Worm (Caenorhabditis elegans): ENCODE measurements around the gene F19G12.8.
A peak's percentile ranks its signal among the peaks of the same experiment; 100 is the strongest.

The F19G12.8 gene

DNA sequence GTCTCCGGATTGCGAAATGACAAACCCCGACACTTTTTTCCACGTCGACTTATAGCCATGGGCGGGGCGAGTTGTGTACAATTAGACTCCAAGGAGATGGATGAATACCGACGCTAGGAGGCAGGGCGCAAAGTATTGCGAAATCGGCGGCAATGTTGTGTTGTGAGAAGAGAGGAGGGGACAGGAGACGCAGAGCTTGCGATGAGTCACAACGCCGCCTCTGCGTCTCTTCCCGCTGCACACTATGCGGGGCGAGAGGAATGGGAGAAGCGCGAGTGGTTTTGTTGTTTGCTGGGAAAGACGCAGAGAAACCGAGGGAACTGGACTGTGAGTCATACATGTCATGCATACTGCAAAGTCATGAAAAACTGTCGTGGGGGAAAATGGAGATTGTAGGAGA lies 37.3 kb downstream of the F19G12.8 start (continued):
- TF ChIP-seq ets-4 (tag; optimal IDR thresholded peaks at IDR 0.05) (peak; percentile 67), pha-2 (tag; optimal IDR thresholded peaks at IDR 0.05) (peak; percentile 17), pag-3 (tag; optimal IDR thresholded peaks at IDR 0.05; ENCODE audit: borderline replicate concordance) (no peak), nhr-232 (tag; optimal IDR thresholded peaks at IDR 0.05) (peak; percentile 32), hlh-6 (tag; optimal IDR thresholded peaks at IDR 0.05) (peak; percentile 18), ref-2 (tag; optimal IDR thresholded peaks at IDR 0.05) (peak; percentile 79), pros-1 (tag; optimal IDR thresholded peaks at IDR 0.05) (peak; percentile 80), fkh-6 (tag; optimal IDR thresholded peaks at IDR 0.05) (no peak), unc-3 (GFP tag; conservative IDR thresholded peaks at IDR 0.05) (no peak), unc-3 (tag; optimal IDR thresholded peaks at IDR 0.05) (no peak), K02D7.2 (tag; optimal IDR thresholded peaks at IDR 0.05) (no peak), sox-4 (tag; optimal IDR thresholded peaks at IDR 0.05) (no peak), hlh-30 (tag; optimal IDR thresholded peaks at IDR 0.05; ENCODE audit: insufficient read depth) (peak; percentile 88), hlh-13 (GFP tag; optimal IDR thresholded peaks at IDR 0.05) (no peak), ama-1 (optimal IDR thresholded peaks at IDR 0.05) (no peak), che-1 (tag; optimal IDR thresholded peaks at IDR 0.05) (peak; percentile 46), ceh-30 (tag; optimal IDR thresholded peaks at IDR 0.05) (peak; percentile 20), nhr-11 (tag; optimal IDR thresholded peaks at IDR 0.05) (no peak), fkh-10 (GFP tag; optimal IDR thresholded peaks at IDR 0.05) (peak; percentile 2)

DNA sequence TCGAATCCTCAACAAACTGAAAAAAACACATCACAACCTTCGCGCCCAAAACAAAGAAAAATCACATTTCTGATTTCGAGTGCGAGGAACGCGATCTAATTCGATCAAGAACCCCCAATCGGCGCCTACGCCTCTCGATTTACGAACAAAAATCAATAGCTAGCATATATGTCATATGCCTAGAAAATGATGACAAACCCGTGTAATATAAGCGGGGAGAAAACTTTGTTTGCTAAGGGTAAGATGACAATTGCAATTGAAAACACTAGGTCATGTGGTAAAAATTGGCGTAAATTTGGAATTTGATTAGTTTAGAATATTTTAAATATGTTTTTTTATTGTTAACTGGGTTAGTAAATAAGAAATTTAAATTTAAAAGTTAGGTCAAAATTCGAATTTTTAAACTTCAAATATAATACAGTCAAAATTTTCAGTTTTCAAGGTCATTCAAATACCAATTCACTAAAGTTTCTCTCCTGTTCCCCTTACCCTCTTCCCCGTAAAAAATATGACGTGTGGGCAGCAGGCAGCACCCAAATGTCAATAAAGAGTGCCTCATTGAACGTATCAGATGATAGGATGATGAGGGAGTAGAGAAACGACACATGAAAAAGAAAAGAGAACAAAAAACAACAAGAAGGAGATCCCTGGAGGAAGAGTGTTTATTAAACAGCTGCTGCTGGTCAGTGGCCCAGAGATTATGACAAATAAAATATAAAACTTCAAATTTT lies 39.4 kb downstream of the F19G12.8 start:
- TF ChIP-seq eyg-1 (tag; optimal IDR thresholded peaks at IDR 0.05) (no peak), unc-55 (GFP tag; optimal IDR thresholded peaks at IDR 0.05) (peak; percentile 59), rnt-1 (tag; optimal IDR thresholded peaks at IDR 0.05) (peak; percentile 54), fkh-10 (GFP tag; optimal IDR thresholded peaks at IDR 0.05) (no peak), pha-4 (tag; optimal IDR thresholded peaks at IDR 0.05) (no peak), tbx-2 (tag; optimal IDR thresholded peaks at IDR 0.05) (peak; percentile 13), ceh-18 (tag; optimal IDR thresholded peaks at IDR 0.05) (peak; percentile 42)

DNA sequence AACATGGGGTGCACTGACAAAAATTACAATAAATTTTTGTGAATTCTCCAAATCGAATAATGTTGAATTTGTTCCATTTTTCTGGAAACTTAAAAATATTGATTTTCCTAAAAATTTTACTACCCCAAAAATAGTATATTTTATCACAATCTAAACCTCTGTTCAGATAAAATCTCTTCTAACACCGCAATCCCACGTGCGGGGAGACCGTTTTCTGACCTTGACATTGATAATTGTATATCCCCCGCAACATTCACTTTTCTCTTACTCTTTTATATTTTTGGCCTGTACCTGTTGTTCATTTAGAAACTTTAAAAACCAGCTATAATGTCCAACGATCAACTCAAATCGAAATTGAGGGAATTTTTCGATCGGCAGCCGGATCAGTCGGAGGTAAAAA lies 41.7 kb downstream of the F19G12.8 start, which contains the start of gene D1005.2:
TSS of gene D1005.2 (plus strand) at position 230 of the 400 bp plus-strand sequence.
- no peak for TF ChIP-seq pqm-1 (tag; optimal IDR thresholded peaks at IDR 0.05)
- no peak for TF ChIP-seq elt-2 (tag; optimal IDR thresholded peaks at IDR 0.05)
- no peak for TF ChIP-seq hlh-30 (tag; optimal IDR thresholded peaks at IDR 0.05; ENCODE audit: insufficient read depth)
- no peak for TF ChIP-seq C38D4.7 (GFP tag; optimal IDR thresholded peaks at IDR 0.05)
- no peak for TF ChIP-seq pax-1 (tag; optimal IDR thresholded peaks at IDR 0.05)
- no peak for TF ChIP-seq Y22D7AL.16 (tag; optimal IDR thresholded peaks at IDR 0.05)
- no peak for TF ChIP-seq ceh-19 (GFP tag; optimal IDR thresholded peaks at IDR 0.05)
- TF ChIP-seq hlh-13 (GFP tag; optimal IDR thresholded peaks at IDR 0.05): no peak
- TF ChIP-seq ceh-2 (tag; optimal IDR thresholded peaks at IDR 0.05): no peak
- TF ChIP-seq unc-55 (GFP tag; optimal IDR thresholded peaks at IDR 0.05): no peak
- TF ChIP-seq F13H6.1 (tag; optimal IDR thresholded peaks at IDR 0.05): no peak
- TF ChIP-seq madf-2 (tag; optimal IDR thresholded peaks at IDR 0.05): no peak
- no peak for TF ChIP-seq unc-3 (GFP tag; conservative IDR thresholded peaks at IDR 0.05)
- TF ChIP-seq unc-3 (tag; optimal IDR thresholded peaks at IDR 0.05): no peak
- TF ChIP-seq fkh-10 (GFP tag; optimal IDR thresholded peaks at IDR 0.05): no peak
- TF ChIP-seq odd-2 (tag; optimal IDR thresholded peaks at IDR 0.05): no peak
- TF ChIP-seq rnt-1 (tag; optimal IDR thresholded peaks at IDR 0.05): no peak
- no peak for TF ChIP-seq tbx-7 (tag; optimal IDR thresholded peaks at IDR 0.05)
- TF ChIP-seq dve-1 (tag; optimal IDR thresholded peaks at IDR 0.05): no peak
- no peak for TF ChIP-seq fax-1 (tag; optimal IDR thresholded peaks at IDR 0.05)
- TF ChIP-seq ceh-45 (GFP tag; IDR thresholded peaks at IDR 0.05): no peak

All from whole organism, late embryonic.